Fruit fly (Drosophila melanogaster) whole organism, embryonic: ENCODE data around the gene CG1738.

ENCODE experiments used
- B-H1 ChIP-seq: fragments of 200-800 bp; sonication (Bioruptor generic); IDR thresholded peaks from 3 replicates; pipeline ENCODE4 v1.3.6; 2022; ENCODE audit warnings: missing biosample characterization, missing genetic modification characterization
- CG10274 ChIP-seq: fragments of 200-800 bp; sonication (Bioruptor generic); optimal IDR thresholded peaks from 3 replicates; lab custom pipeline; 2017; ENCODE audit warnings: missing biosample characterization, mild to moderate bottlenecking, missing genetic modification characterization
- CG11085 ChIP-seq: fragments of 200-800 bp; sonication (Bioruptor generic); IDR thresholded peaks from 2 replicates; pipeline ENCODE4 v1.3.6; 2022; ENCODE audit warnings: missing biosample characterization, missing genetic modification characterization
- CG11695 ChIP-seq: fragments of 200-800 bp; sonication (Bioruptor generic); IDR thresholded peaks from 3 replicates; pipeline ENCODE4 v1.3.6; 2022; ENCODE audit warnings: missing biosample characterization, missing genetic modification characterization
- CG12155 ChIP-seq: fragments of 200-800 bp; sonication (Bioruptor generic); optimal IDR thresholded peaks from 3 replicates; lab custom pipeline; 2016; ENCODE audit warnings: missing biosample characterization, missing genetic modification characterization
- CG14860 ChIP-seq: fragments of 200-800 bp; sonication (Bioruptor generic); IDR thresholded peaks from 3 replicates; pipeline ENCODE4 v1.3.6; 2022; ENCODE audit warnings: missing biosample characterization, missing genetic modification characterization; ENCODE audit not compliant: partially characterized antibody
- CG15269 ChIP-seq: fragments of 200-800 bp; sonication (Bioruptor generic); optimal IDR thresholded peaks from 2 replicates; lab custom pipeline; 2018; ENCODE audit warnings: missing biosample characterization, mild to moderate bottlenecking, missing genetic modification characterization, moderate library complexity
- CG16813 ChIP-seq: fragments of 200-800 bp; sonication (Bioruptor generic); IDR thresholded peaks from 3 replicates; pipeline ENCODE4 v1.3.6; 2022; ENCODE audit warnings: missing biosample characterization, missing genetic modification characterization; ENCODE audit not compliant: partially characterized antibody
- CG18011 ChIP-seq: fragments of 200-800 bp; sonication (Bioruptor generic); optimal IDR thresholded peaks from 2 replicates; lab custom pipeline; 2017; ENCODE audit warnings: missing biosample characterization, missing genetic modification characterization, mild to moderate bottlenecking, moderate library complexity, missing genotype
- CG31388 ChIP-seq: fragments of 200-800 bp; sonication (Bioruptor generic); optimal IDR thresholded peaks from 2 replicates; lab custom pipeline; 2016; ENCODE audit warnings: missing biosample characterization, missing genetic modification characterization
- CG3163 ChIP-seq: fragments of 200-800 bp; sonication (Bioruptor generic); optimal IDR thresholded peaks from 3 replicates; lab custom pipeline; 2016; ENCODE audit warnings: missing biosample characterization, missing genetic modification characterization
- CG32532 ChIP-seq: fragments of 200-800 bp; sonication (Bioruptor generic); IDR thresholded peaks from 2 replicates; pipeline ENCODE4 v1.3.6; 2022; ENCODE audit warnings: missing biosample characterization, missing genetic modification characterization
- CG32767 ChIP-seq: fragments of 200-800 bp; sonication (Bioruptor generic); IDR thresholded peaks from 2 replicates; pipeline ENCODE4 v1.3.6; 2022; ENCODE audit warnings: missing biosample characterization, missing genetic modification characterization
- CG4360 ChIP-seq: fragments of 200-800 bp; sonication (Bioruptor generic); IDR thresholded peaks from 2 replicates; pipeline ENCODE4 v1.3.6; 2022; ENCODE audit warnings: missing biosample characterization, missing genetic modification characterization
- CG7963 ChIP-seq: fragments of 200-800 bp; sonication (Bioruptor generic); IDR thresholded peaks from 3 replicates; pipeline ENCODE4 v1.3.6; 2022; ENCODE audit warnings: missing biosample characterization, missing genetic modification characterization; ENCODE audit not compliant: partially characterized antibody
- CG8388 ChIP-seq: fragments of 200-800 bp; sonication (Bioruptor generic); optimal IDR thresholded peaks from 2 replicates; lab custom pipeline; 2019; ENCODE audit warnings: missing biosample characterization, mild to moderate bottlenecking, missing genetic modification characterization, moderate library complexity
- CG9817 ChIP-seq: fragments of 200-800 bp; sonication (Bioruptor generic); optimal IDR thresholded peaks from 2 replicates; lab custom pipeline; 2018; ENCODE audit warnings: missing biosample characterization, mild to moderate bottlenecking, missing genetic modification characterization, moderate library complexity
- Dbx ChIP-seq: fragments of 200-800 bp; sonication (Bioruptor generic); IDR thresholded peaks from 3 replicates; pipeline ENCODE4 v1.3.6; 2022; ENCODE audit warnings: missing biosample characterization, missing genetic modification characterization
- Dll ChIP-seq: fragments of 200-800 bp; sonication (Bioruptor generic); IDR thresholded peaks from 4 replicates; pipeline ENCODE4 v1.3.6; 2022; ENCODE audit warnings: missing biosample characterization, missing genetic modification characterization; ENCODE audit not compliant: partially characterized antibody
- Ets65A ChIP-seq: fragments of 200-800 bp; sonication (Bioruptor generic); peaks from one replicate; lab custom pipeline; 2016; ENCODE audit warnings: missing biosample characterization, missing genetic modification characterization
- Gsc ChIP-seq: fragments of 200-800 bp; sonication (Bioruptor generic); IDR thresholded peaks from 2 replicates; pipeline ENCODE4 v1.3.6; 2022; ENCODE audit warnings: missing biosample characterization, missing genetic modification characterization
- H15 ChIP-seq: fragments of 200-800 bp; sonication (Bioruptor generic); IDR thresholded peaks from 3 replicates; pipeline ENCODE4 v1.3.6; 2022; ENCODE audit warnings: missing biosample characterization, missing genetic modification characterization
- H2.0 ChIP-seq: fragments of 200-800 bp; sonication (Bioruptor generic); IDR thresholded peaks from 2 replicates; pipeline ENCODE4 v1.3.6; 2022; ENCODE audit warnings: missing biosample characterization, missing genetic modification characterization
- HHEX ChIP-seq: fragments of 200-800 bp; sonication (Bioruptor generic); optimal IDR thresholded peaks from 3 replicates; lab custom pipeline; 2017; ENCODE audit warnings: missing biosample characterization, mild to moderate bottlenecking, missing genetic modification characterization, missing genetic modification reagents
- Lhr ChIP-seq: fragments of 200-800 bp; sonication (Bioruptor generic); optimal IDR thresholded peaks from 3 replicates; lab custom pipeline; 2017; ENCODE audit warnings: mild to moderate bottlenecking, missing biosample characterization, missing genetic modification reagents, missing genetic modification characterization
- MESR4 ChIP-seq: fragments of 200-800 bp; sonication (Bioruptor generic); optimal IDR thresholded peaks from 2 replicates; lab custom pipeline; 2018; ENCODE audit warnings: missing biosample characterization, mild to moderate bottlenecking, missing genetic modification characterization, moderate library complexity
- Mad ChIP-seq: fragments of 200-800 bp; sonication (Bioruptor generic); optimal IDR thresholded peaks from 2 replicates; lab custom pipeline; 2016; ENCODE audit warnings: missing biosample characterization, missing genetic modification characterization
- Optix ChIP-seq: fragments of 200-800 bp; sonication (Bioruptor generic); IDR thresholded peaks from 3 replicates; pipeline ENCODE4 v1.3.6; 2022; ENCODE audit warnings: missing biosample characterization, missing genetic modification characterization
- Sry-β ChIP-seq: fragments of 200-800 bp; sonication (Bioruptor generic); optimal IDR thresholded peaks from 2 replicates; lab custom pipeline; 2018; ENCODE audit warnings: missing biosample characterization, mild to moderate bottlenecking, missing genetic modification characterization, moderate library complexity
- Taf1 ChIP-seq: fragments of 200-800 bp; sonication (Bioruptor generic); IDR thresholded peaks from 2 replicates; pipeline ENCODE4 v1.3.6; 2022; ENCODE audit warnings: missing biosample characterization, missing genetic modification characterization
- ab ChIP-seq: fragments of 200-800 bp; sonication (Bioruptor generic); optimal IDR thresholded peaks from 2 replicates; lab custom pipeline; 2016; ENCODE audit warnings: missing biosample characterization, missing genetic modification characterization
- az2 ChIP-seq: fragments of 200-800 bp; sonication (Bioruptor generic); optimal IDR thresholded peaks from 3 replicates; lab custom pipeline; 2016; ENCODE audit warnings: missing biosample characterization, missing genetic modification characterization
- bsh ChIP-seq, 2 experiments: fragments of 200-800 bp; sonication (Bioruptor generic); optimal IDR thresholded peaks; 2 replicates each; lab custom pipeline; 2017 to 2018; ENCODE audit warnings: mild to moderate bottlenecking in 2 of 2, missing biosample characterization in 2 of 2, missing genetic modification characterization in 2 of 2, moderate library complexity in 1 of 2
- crp ChIP-seq, 2 experiments: fragments of 200-800 bp; sonication (Bioruptor generic); optimal IDR thresholded peaks; 2 replicates in 1 of 2; 3 replicates in 1 of 2; lab custom pipeline; 2017; ENCODE audit warnings: missing biosample characterization in 2 of 2, missing genetic modification characterization in 2 of 2, mild to moderate bottlenecking in 1 of 2, moderate library complexity in 1 of 2
- grau ChIP-seq: fragments of 200-800 bp; optimal IDR thresholded peaks from 3 replicates; lab custom pipeline; 2019; ENCODE audit warnings: missing biosample characterization, mild to moderate bottlenecking, missing genetic modification characterization, moderate library complexity
- grn ChIP-seq: fragments of 200-800 bp; sonication (Bioruptor generic); optimal IDR thresholded peaks from 3 replicates; lab custom pipeline; 2017; ENCODE audit warnings: missing biosample characterization, missing genetic modification characterization
- insv ChIP-seq, 2 experiments: fragments of 200-800 bp; sonication (Bioruptor generic); optimal IDR thresholded peaks; 3 replicates each; lab custom pipeline; 2016 to 2018; ENCODE audit warnings: missing biosample characterization in 2 of 2, missing genetic modification characterization in 2 of 2
- ken ChIP-seq: fragments of 200-800 bp; sonication (Bioruptor generic); IDR thresholded peaks from 3 replicates; pipeline ENCODE4 v1.3.6; 2022; ENCODE audit warnings: missing biosample characterization, missing genetic modification characterization
- klu ChIP-seq: fragments of 200-800 bp; sonication (Bioruptor generic); IDR thresholded peaks from 2 replicates; pipeline ENCODE4 v1.3.6; 2022; ENCODE audit warnings: missing biosample characterization, missing genetic modification characterization
- lilli ChIP-seq: fragments of 200-800 bp; sonication (Bioruptor generic); optimal IDR thresholded peaks from 3 replicates; lab custom pipeline; 2016; ENCODE audit warnings: missing biosample characterization, missing genetic modification characterization
- maf-S ChIP-seq: fragments of 200-800 bp; sonication (Bioruptor generic); optimal IDR thresholded peaks from 2 replicates; lab custom pipeline; 2016; ENCODE audit warnings: missing biosample characterization, missing genetic modification characterization
- pb ChIP-seq: fragments of 200-800 bp; sonication (Bioruptor generic); optimal IDR thresholded peaks from 3 replicates; lab custom pipeline; 2016; ENCODE audit warnings: missing biosample characterization, missing genetic modification characterization
- prd ChIP-seq, 3 experiments: fragments of >200 bp in 2 of 3; fragments of 200-800 bp in 1 of 3; sonication (Bioruptor generic) in 1 of 3; optimal IDR thresholded peaks in 2 of 3; IDR thresholded peaks in 1 of 3; 2 replicates in 2 of 3; 3 replicates in 1 of 3; pipeline versions ENCODE4 v1.3.6 to Lab custom; 2017 to 2022; ENCODE audit warnings: missing biosample characterization in 1 of 3, missing genetic modification characterization in 1 of 3
- pros ChIP-seq: fragments of 200-800 bp; sonication (Bioruptor generic); optimal IDR thresholded peaks from 3 replicates; lab custom pipeline; 2019; ENCODE audit warnings: missing biosample characterization, mild to moderate bottlenecking, missing genetic modification characterization, moderate library complexity
- slbo ChIP-seq: fragments of 200-800 bp; sonication (Bioruptor generic); IDR thresholded peaks from 2 replicates; pipeline ENCODE4 v1.3.6; 2022; ENCODE audit warnings: missing biosample characterization, missing genetic modification characterization
- so ChIP-seq: fragments of 200-800 bp; sonication (Bioruptor generic); IDR thresholded peaks from 3 replicates; pipeline ENCODE4 v1.3.6; 2022; ENCODE audit warnings: missing biosample characterization, missing genetic modification characterization
- sug ChIP-seq: fragments of 200-800 bp; optimal IDR thresholded peaks from 2 replicates; lab custom pipeline; 2019; ENCODE audit warnings: missing biosample characterization, mild to moderate bottlenecking, missing genetic modification characterization, moderate library complexity
- tll ChIP-seq, 2 experiments: fragments of 200-800 bp in 1 of 2; fragments of >200 bp in 1 of 2; sonication (Bioruptor generic) in 1 of 2; optimal IDR thresholded peaks; 2 replicates each; lab custom pipeline; 2017 to 2019; ENCODE audit warnings: missing biosample characterization in 2 of 2, missing genetic modification characterization in 2 of 2, mild to moderate bottlenecking in 1 of 2, moderate library complexity in 1 of 2
- vvl ChIP-seq: fragments of 200-800 bp; sonication (Bioruptor generic); IDR thresholded peaks from 2 replicates; pipeline ENCODE4 v1.3.6; 2022; ENCODE audit warnings: missing biosample characterization, missing genetic modification characterization
- zen ChIP-seq: fragments of 200-800 bp; sonication (Bioruptor generic); optimal IDR thresholded peaks from 3 replicates; lab custom pipeline; 2018; ENCODE audit warnings: missing biosample characterization, mild to moderate bottlenecking, missing genetic modification characterization, moderate library complexity

CG1738 gene

DNA sequence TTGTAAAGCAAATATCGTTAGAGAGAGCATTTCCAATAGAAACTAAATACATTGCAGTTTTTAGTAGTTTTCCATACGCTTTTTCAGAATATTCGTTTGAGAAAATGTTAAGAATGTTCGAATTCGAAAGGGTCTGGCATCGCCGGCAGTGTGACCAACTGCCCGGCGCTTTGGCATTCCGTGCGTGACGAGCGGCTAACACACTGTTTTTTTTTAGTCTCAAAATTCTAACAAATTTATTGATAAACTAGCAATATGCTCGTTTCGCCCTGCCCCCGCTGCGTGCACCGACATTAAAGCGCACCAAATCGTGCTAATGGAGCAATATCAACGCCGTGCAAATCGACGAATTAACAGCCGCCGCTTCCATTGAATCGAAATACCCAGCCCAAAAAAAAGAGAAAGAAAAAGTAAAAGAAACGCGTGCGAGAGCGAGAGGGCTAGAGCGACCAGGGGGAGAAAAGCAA is 6.9 kb downstream of the CG1738 start, which contains the start of gene dsh (continued):
- TF ChIP-seq Dbx (GFP tag; lab: Robert Waterston, UW) (no peak), ken (GFP tag; lab: Robert Waterston, UW) (no peak), zen (tag; lab: Kevin White, UChicago) (no peak), MESR4 (GFP tag; lab: Kevin White, UChicago) (peak; percentile 86), Mad (no peak), Lhr (peak; percentile 5), sug (tag; lab: Kevin White, UChicago) (no peak), CG8388 (GFP tag; lab: Kevin White, UChicago) (no peak), H15 (GFP tag; lab: Robert Waterston, UW) (no peak), slbo (GFP tag; lab: Robert Waterston, UW) (no peak), grn (GFP tag; lab: Kevin White, UChicago) (no peak), CG31388 (no peak), CG32767 (GFP tag; lab: Robert Waterston, UW) (no peak), CG3163 (no peak), CG4360 (no peak), CG15269 (tag; lab: Kevin White, UChicago) (no peak), vvl (GFP tag; lab: Robert Waterston, UW) (no peak), lilli (GFP tag; lab: Kevin White, UChicago) (peak; percentile 21), Optix (no peak), klu (GFP tag; lab: Robert Waterston, UW) (no peak), CG32532 (peak; percentile 37; the same call in 1 of the 2 replicates), bsh (GFP tag; optimal IDR thresholded peaks at IDR 0.05; lab: Kevin White, UChicago) (peak in 1 of 2 experiments; percentile 1), CG16813 (GFP tag; lab: Robert Waterston, UW) (peak; percentile 45; the same call in 2 of the 3 replicates), CG12155 (GFP tag; lab: Kevin White, UChicago) (no peak), insv (GFP tag; optimal IDR thresholded peaks at IDR 0.05; lab: Kevin White, UChicago) (no peak), CG18011 (no peak), pros (no peak), HHEX (GFP tag; lab: Kevin White, UChicago) (no peak), az2 (GFP tag; lab: Kevin White, UChicago) (no peak), CG7963 (GFP tag; lab: Robert Waterston, UW) (no peak), Sry-β (GFP tag; lab: Kevin White, UChicago) (no peak), CG14860 (GFP tag; lab: Robert Waterston, UW) (no peak), prd (optimal IDR thresholded peaks at IDR 0.05; lab: Kevin White, UChicago) (no peak), prd (GFP tag; IDR thresholded peaks at IDR 0.05; lab: Robert Waterston, UW) (0 out of 3 replicates have a peak, but pooled peaks have one; percentile 14), grau (no peak), CG11695 (GFP tag; lab: Robert Waterston, UW) (no peak), CG10274 (no peak), Ets65A (no peak), crp (GFP tag; optimal IDR thresholded peaks at IDR 0.05; lab: Kevin White, UChicago) (no peak), Gsc (GFP tag; lab: Robert Waterston, UW) (no peak), CG9817 (tag; lab: Kevin White, UChicago) (no peak), H2.0 (no peak), tll (GFP tag; optimal IDR thresholded peaks at IDR 0.05; lab: Kevin White, UChicago) (no peak), Taf1 (GFP tag; lab: Robert Waterston, UW) (no peak), ab (GFP tag; lab: Kevin White, UChicago) (no peak), B-H1 (GFP tag; lab: Robert Waterston, UW) (no peak), Dll (GFP tag; lab: Robert Waterston, UW) (peak; percentile 75), so (GFP tag; lab: Robert Waterston, UW) (no peak), maf-S (GFP tag; lab: Kevin White, UChicago) (no peak), CG11085 (GFP tag; lab: Robert Waterston, UW) (no peak), pb (GFP tag; lab: Kevin White, UChicago) (no peak)
